Fruit fly (Drosophila melanogaster) whole organism, adult: ENCODE measurements around the gene CCAP.

Experiments
- CG7045 ChIP-seq: fragments of 200-800 bp; sonication (Bioruptor generic); optimal IDR thresholded peaks from 2 replicates; lab custom pipeline; 2017; ENCODE audit warnings: missing biosample characterization, mild to moderate bottlenecking, missing genetic modification characterization
- cic ChIP-seq: fragments of 200-800 bp; sonication (Bioruptor generic); optimal IDR thresholded peaks from 2 replicates; lab custom pipeline; 2017; ENCODE audit warnings: missing biosample characterization, mild to moderate bottlenecking, missing genetic modification characterization, moderate library complexity
- kay ChIP-seq: fragments of 200-800 bp; sonication (Bioruptor generic); peaks from one replicate; lab custom pipeline; 2016; ENCODE audit warnings: missing biosample characterization, missing genetic modification characterization, borderline replicate concordance
- pad ChIP-seq: fragments of 200-800 bp; sonication (Bioruptor generic); optimal IDR thresholded peaks from 3 replicates; lab custom pipeline; 2017; ENCODE audit warnings: missing biosample characterization, missing genetic modification characterization, mild to moderate bottlenecking, moderate library complexity, missing genetic modification reagents

dm6 chr3R:22733751-22734150 lies 31.9 kb upstream of the CCAP start, which contains the start of gene Takl2:
- TF ChIP-seq CG7045 (GFP tag; lab: Kevin White, UChicago) (no peak), pad (no peak), kay (no peak), cic (GFP tag; lab: Kevin White, UChicago) (no peak)
